Worm (Caenorhabditis elegans) whole organism, midembryonic: ENCODE measurements around the gene tat-4.

Experiments used
- T22C8.4 ChIP-seq: fragments of 200-800 bp; sonication (Bioruptor generic); IDR thresholded peaks from 2 replicates; pipeline ENCODE4 v1.3.6; 2022; ENCODE audit warnings: missing genetic modification characterization, missing compliant biosample characterization
- cog-1 ChIP-seq: sonication (generic microtip); optimal IDR thresholded peaks from 2 replicates; lab custom pipeline; 2016; ENCODE audit warnings: missing genetic modification characterization, missing compliant biosample characterization
- flt-1 ChIP-seq: fragments of 200-800 bp; sonication (Bioruptor generic); IDR thresholded peaks from 2 replicates; pipeline ENCODE4 v1.3.6; 2022; ENCODE audit warnings: missing genetic modification characterization, missing compliant biosample characterization
- klf-2 ChIP-seq: fragments of 200-800 bp; sonication (Bioruptor generic); conservative IDR thresholded peaks from 2 replicates; pipeline ENCODE4 v1.3.6; 2022; ENCODE audit warnings: missing genetic modification reagents, missing genetic modification characterization, missing compliant biosample characterization
- med-1 ChIP-seq: sonication (generic microtip); optimal IDR thresholded peaks from 2 replicates; lab custom pipeline; 2017; ENCODE audit warnings: missing genetic modification characterization, mild to moderate bottlenecking, missing compliant biosample characterization, antibody characterized with exemption, missing genetic modification reagents; ENCODE audit not compliant: insufficient read depth
- ref-1 ChIP-seq: fragments of 200-800 bp; sonication (Bioruptor generic); conservative IDR thresholded peaks from 2 replicates; pipeline ENCODE4 v1.3.6; 2022; ENCODE audit warnings: missing genetic modification reagents, missing genetic modification characterization, missing compliant biosample characterization
- tab-1 ChIP-seq: fragments of 200-800 bp; sonication (Bioruptor generic); IDR thresholded peaks from 2 replicates; pipeline ENCODE4 v1.3.6; 2022; ENCODE audit warnings: missing genetic modification characterization, missing compliant biosample characterization
- ztf-23 ChIP-seq: fragments of 200-800 bp; sonication (Bioruptor generic); IDR thresholded peaks from 2 replicates; pipeline ENCODE4 v1.3.6; 2022; ENCODE audit warnings: missing genetic modification reagents, missing genetic modification characterization, missing compliant biosample characterization
- ztf-29 ChIP-seq: fragments of 200-800 bp; sonication (Bioruptor generic); IDR thresholded peaks from 2 replicates; pipeline ENCODE4 v1.3.6; 2022; ENCODE audit warnings: missing genetic modification reagents, missing genetic modification characterization, missing compliant biosample characterization

The tat-4 gene

DNA sequence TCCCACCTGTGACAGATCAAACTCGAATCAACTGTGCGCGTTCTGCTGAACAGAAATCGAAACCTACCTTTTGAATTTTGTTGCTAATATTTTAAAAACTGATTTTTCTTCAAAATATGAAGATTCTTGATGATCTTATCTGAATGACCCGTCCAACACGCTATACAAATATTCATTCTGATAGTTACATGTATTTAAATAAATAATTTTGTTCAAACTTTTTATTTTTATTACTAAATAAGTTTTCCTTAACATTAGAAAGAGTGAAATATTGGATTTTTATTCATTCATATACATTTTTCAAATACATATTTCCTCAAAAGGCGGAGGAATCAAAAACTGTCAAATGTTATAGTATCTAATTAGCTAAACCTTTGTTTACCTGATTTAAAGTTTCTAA is 23.9 kb upstream of the tat-4 start, which contains the start of gene F13H8.8:
Gene F13H8.8 (minus strand): TSS at position 101 of the 400 bp plus-strand sequence.
- no peak for TF ChIP-seq cog-1 (tag; lab: Kevin White, UChicago)
- TF ChIP-seq ztf-23 (GFP tag; lab: Robert Waterston, UW): no peak
- no peak for TF ChIP-seq med-1
- no peak for TF ChIP-seq T22C8.4 (GFP tag; lab: Robert Waterston, UW)
- TF ChIP-seq flt-1: no peak
- TF ChIP-seq tab-1 (GFP tag; lab: Robert Waterston, UW): no peak
- TF ChIP-seq klf-2: no peak

DNA sequence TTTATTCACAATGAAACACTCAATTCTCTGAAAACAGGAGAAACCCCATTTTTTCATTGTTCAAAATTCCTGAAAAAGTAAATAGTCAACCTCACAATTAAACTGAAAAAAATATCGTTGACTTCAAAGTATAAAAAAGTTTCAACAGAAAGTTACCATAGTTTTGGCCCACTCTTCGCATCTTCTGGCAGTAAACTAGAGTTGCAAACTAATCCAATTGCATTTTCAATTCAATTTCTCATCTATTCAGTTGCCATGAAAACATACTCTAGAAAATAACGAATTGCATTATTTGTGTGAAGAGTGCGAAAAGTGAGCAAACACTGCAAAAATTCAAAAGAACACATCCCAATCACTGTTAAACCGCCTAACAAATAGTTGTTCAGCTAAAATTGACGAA is 19.6 kb upstream of the tat-4 start, which contains the start of gene F13H8.3:
Gene F13H8.3 (plus strand): TSS at position 301 of the 400 bp plus-strand sequence.
- no peak for TF ChIP-seq med-1
- no peak for TF ChIP-seq ztf-23 (GFP tag; lab: Robert Waterston, UW)
- no peak for TF ChIP-seq flt-1

DNA sequence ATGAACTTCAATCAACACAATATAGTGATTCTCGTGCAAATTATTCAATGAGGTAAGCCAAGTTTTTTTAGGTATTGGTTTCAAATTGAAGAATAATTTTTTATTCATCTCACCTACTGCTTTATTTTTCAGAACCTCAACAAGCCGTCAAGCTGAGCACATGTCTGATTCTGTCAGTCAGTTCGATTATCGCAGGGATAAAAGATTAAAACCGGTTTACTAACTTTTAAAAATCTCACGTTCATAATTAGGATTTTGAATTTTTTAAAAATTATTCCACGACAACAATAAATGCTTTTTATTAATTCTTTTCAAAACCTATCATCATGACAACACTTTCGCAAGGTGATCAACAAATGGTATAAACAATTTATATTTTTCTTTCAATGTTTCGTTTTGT is 18.1 kb upstream of the tat-4 start, which contains the start of gene F13H8.12:
Gene F13H8.12 (plus strand): TSS at position 301 of the 400 bp plus-strand sequence.
- TF ChIP-seq ztf-23 (GFP tag; lab: Robert Waterston, UW) (no peak), ztf-29 (GFP tag; lab: Robert Waterston, UW) (no peak), tab-1 (GFP tag; lab: Robert Waterston, UW) (no peak), T22C8.4 (GFP tag; lab: Robert Waterston, UW) (no peak), ref-1 (GFP tag; lab: Robert Waterston, UW) (no peak), med-1 (no peak), flt-1 (no peak), cog-1 (tag; lab: Kevin White, UChicago) (no peak), klf-2 (no peak)

DNA sequence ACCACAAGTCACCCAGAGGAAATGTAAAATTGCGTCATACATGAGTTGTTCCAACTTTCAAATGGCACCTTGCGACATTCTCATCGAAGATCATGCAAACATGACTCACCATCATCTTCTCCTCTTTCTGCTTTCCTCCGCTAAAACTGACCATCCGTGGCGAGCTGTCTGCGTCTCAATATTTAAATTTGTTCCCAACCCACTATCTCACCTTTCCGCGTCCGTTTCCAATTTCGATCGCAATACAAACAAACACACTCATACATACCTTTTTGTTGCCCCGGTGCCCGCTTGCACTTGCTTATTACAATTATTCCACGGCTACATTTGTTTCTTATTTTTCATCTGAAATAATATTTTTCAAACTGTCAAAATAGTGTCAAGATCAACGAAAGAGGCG is 16.6 kb upstream of the tat-4 start, which contains the start of gene nmgp-1:
Gene nmgp-1 (plus strand): TSS at position 174 of the 400 bp plus-strand sequence.
- no peak for TF ChIP-seq ref-1 (GFP tag; lab: Robert Waterston, UW)
- no peak for TF ChIP-seq flt-1
- no peak for TF ChIP-seq tab-1 (GFP tag; lab: Robert Waterston, UW)
- no peak for TF ChIP-seq ztf-23 (GFP tag; lab: Robert Waterston, UW)
- no peak for TF ChIP-seq klf-2
- no peak for TF ChIP-seq cog-1 (tag; lab: Kevin White, UChicago)
- TF ChIP-seq ztf-29 (GFP tag; lab: Robert Waterston, UW): no peak
- TF ChIP-seq med-1: no peak
- no peak for TF ChIP-seq T22C8.4 (GFP tag; lab: Robert Waterston, UW)

DNA sequence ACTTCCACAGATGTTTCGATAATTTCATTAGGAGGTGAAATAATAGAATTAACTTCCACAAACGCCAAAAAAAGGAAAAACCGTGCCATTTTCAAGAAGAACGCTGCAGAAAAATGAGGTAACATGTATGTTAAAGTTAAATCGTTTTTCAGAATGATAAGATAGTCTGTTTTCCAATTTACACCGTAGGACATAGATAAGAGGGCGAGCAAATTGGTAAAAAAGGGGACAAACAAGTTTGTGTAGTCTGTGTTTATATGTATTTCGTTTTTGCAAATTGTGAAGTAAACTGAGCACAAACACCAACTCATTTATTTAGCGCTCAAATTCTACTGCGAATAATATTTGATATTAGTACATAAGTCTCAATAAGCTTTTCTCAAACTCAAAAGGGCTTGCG is 15.8 kb upstream of the tat-4 start, which contains the start of gene F13H8.11:
Gene F13H8.11 (minus strand): TSS at position 155 of the 400 bp plus-strand sequence.
- TF ChIP-seq cog-1 (tag; lab: Kevin White, UChicago): no peak
- no peak for TF ChIP-seq T22C8.4 (GFP tag; lab: Robert Waterston, UW)
- TF ChIP-seq ztf-23 (GFP tag; lab: Robert Waterston, UW): no peak
- no peak for TF ChIP-seq tab-1 (GFP tag; lab: Robert Waterston, UW)
- no peak for TF ChIP-seq ref-1 (GFP tag; lab: Robert Waterston, UW)
- no peak for TF ChIP-seq ztf-29 (GFP tag; lab: Robert Waterston, UW)
- TF ChIP-seq klf-2: no peak
- TF ChIP-seq flt-1: no peak
- TF ChIP-seq med-1: no peak

DNA sequence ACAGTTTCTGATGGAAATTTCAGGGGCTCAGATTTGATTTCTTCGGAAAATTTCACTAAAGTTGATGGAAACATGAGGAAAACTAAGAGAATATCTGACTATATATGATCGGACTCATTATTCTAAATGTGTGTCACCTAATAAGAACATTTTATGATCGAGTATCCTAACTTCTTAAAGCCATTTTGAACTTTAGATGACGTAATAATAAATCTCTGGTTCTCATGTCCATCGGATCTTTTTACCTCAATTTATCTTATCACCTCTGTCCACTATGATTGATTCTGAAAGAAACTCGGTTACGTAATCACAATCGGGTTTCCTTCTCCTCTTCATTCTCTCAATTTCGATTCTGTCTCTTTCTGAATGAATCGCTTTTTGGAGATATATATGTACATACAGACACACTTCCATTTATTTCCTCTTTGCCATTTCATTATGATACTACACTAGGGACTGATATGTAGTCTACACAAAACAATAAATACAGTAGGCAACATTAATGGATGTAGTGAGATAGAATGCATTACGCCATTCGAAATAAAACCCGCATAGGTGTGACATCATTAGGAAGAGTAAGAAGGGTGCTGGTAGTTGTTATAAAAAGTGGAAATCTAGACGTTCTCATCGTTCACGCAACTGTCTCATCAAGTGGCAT is 13.3 kb upstream of the tat-4 start:
- no peak for TF ChIP-seq klf-2
- TF ChIP-seq med-1: no peak
- no peak for TF ChIP-seq ztf-23 (GFP tag; lab: Robert Waterston, UW)
- no peak for TF ChIP-seq cog-1 (tag; lab: Kevin White, UChicago)
- TF ChIP-seq ztf-29 (GFP tag; lab: Robert Waterston, UW): no peak
- no peak for TF ChIP-seq ref-1 (GFP tag; lab: Robert Waterston, UW)
- no peak for TF ChIP-seq tab-1 (GFP tag; lab: Robert Waterston, UW)
- TF ChIP-seq T22C8.4 (GFP tag; lab: Robert Waterston, UW): no peak
- TF ChIP-seq flt-1: no peak

DNA sequence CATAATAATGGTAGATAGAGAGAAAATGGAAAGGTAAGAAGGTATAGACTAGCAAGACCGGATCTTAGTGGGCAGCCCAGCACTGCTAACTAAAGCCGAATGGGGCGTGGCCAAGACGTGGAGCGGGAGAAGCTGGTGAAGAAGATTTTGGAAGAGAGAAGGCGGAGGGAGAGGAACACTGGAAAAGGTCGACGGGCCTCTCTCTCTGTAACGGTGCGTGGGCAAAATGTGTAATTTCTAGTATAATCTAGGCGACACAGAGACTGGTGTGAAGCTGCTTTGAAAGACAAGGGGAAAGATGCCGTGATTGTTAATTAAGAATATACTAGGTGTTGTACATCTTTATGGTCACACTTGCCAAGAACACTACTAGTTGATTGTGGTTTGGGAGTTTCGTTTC is 11.9 kb upstream of the tat-4 start, which contains the start of gene F13H8.5:
Gene F13H8.5 (minus strand): TSS at position 101 of the 400 bp plus-strand sequence.
- TF ChIP-seq ztf-23 (GFP tag; lab: Robert Waterston, UW): no peak
- no peak for TF ChIP-seq ztf-29 (GFP tag; lab: Robert Waterston, UW)
- no peak for TF ChIP-seq med-1
- TF ChIP-seq flt-1: no peak
- TF ChIP-seq cog-1 (tag; lab: Kevin White, UChicago): no peak
- no peak for TF ChIP-seq T22C8.4 (GFP tag; lab: Robert Waterston, UW)
- no peak for TF ChIP-seq klf-2
- TF ChIP-seq ref-1 (GFP tag; lab: Robert Waterston, UW): no peak
- no peak for TF ChIP-seq tab-1 (GFP tag; lab: Robert Waterston, UW)

DNA sequence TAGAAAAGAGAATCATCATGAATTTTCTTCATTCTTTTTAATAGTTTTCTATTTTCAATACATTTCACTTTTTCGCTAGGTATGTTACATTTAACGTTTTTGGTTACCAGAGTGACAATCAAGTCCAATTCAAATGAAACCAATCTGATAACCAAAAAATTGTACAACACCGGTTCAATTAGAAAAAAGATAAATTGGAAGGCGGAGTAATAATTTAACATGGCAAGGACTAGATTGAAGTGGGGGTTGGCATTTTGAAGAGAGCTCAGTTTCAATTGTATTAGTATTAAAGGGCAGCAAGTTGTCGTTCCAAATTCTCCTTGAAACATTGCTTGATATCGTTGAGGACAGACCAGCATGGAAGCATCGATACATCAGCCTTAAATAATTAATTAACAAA is 8.6 kb upstream of the tat-4 start:
- no peak for TF ChIP-seq med-1
- TF ChIP-seq klf-2: no peak
- no peak for TF ChIP-seq ref-1 (GFP tag; lab: Robert Waterston, UW)
- TF ChIP-seq cog-1 (tag; lab: Kevin White, UChicago): no peak
- TF ChIP-seq ztf-29 (GFP tag; lab: Robert Waterston, UW): no peak
- TF ChIP-seq flt-1: no peak
- no peak for TF ChIP-seq tab-1 (GFP tag; lab: Robert Waterston, UW)
- no peak for TF ChIP-seq T22C8.4 (GFP tag; lab: Robert Waterston, UW)
- TF ChIP-seq ztf-23 (GFP tag; lab: Robert Waterston, UW): no peak

DNA sequence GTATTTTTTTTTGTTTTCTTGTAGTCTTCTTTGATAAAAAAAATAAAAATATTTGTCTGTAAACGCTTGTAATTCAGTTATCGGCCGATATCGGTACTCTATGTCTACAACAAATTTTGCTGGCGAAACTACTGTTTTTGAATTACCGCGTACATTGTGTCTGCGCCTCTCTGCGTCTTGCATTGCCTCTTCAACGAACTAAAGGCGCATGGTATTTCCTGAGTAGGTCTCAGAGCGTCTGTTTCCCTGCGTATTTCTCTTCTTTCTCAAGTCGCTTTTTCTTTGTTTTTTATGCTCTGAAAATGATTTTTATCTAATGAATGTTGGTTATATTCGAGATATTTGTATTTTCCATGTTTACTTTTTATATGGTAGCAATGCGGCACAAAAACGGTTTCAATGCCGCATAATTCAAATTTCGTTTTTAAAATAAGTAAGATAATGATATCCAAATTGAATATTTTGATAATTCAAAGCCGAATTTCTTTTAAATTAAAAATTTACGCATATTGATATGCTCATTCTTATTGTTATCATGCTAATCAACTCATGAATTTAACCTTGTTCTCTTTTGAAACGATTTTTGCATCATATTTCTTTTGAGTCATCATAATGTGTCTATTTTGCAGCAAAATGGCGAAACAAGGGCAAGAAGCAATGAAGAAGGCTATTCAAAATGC is 6.8 kb upstream of the tat-4 start, which contains the start of gene phb-2:
Gene phb-2 (plus strand): TSS at position 630 of the 680 bp plus-strand sequence.
- TF ChIP-seq med-1: no peak
- TF ChIP-seq flt-1: 0 out of 2 replicates have a peak, but pooled peaks have one; percentile 51
- no peak for TF ChIP-seq ztf-23 (GFP tag; lab: Robert Waterston, UW)
- no peak for TF ChIP-seq cog-1 (tag; lab: Kevin White, UChicago)
- TF ChIP-seq tab-1 (GFP tag; lab: Robert Waterston, UW): no peak
